Fruit fly (Drosophila melanogaster) Kc167 (cell line): ENCODE measurements around the gene nuf.

Source experiments
- Myc ChIP-seq: fragments of >200 bp; optimal IDR thresholded peaks from 2 replicates; lab custom pipeline; 2017; ENCODE audit warnings: missing external identifiers
- Sin3A ChIP-seq: fragments of >200 bp; optimal IDR thresholded peaks from 2 replicates; lab custom pipeline; 2018; ENCODE audit warnings: missing external identifiers
- h ChIP-seq: fragments of >200 bp; optimal IDR thresholded peaks from 3 replicates; lab custom pipeline; 2018; ENCODE audit warnings: missing external identifiers
- insv ChIP-seq: fragments of >200 bp; optimal IDR thresholded peaks from 3 replicates; lab custom pipeline; 2018; ENCODE audit warnings: missing external identifiers
- psq ChIP-seq: fragments of >200 bp; optimal IDR thresholded peaks from 2 replicates; lab custom pipeline; 2017; ENCODE audit warnings: missing external identifiers
- ttk ChIP-seq: sonication (Bioruptor generic); optimal IDR thresholded peaks from 2 replicates; lab custom pipeline; 2017; ENCODE audit warnings: missing external identifiers

DNA sequence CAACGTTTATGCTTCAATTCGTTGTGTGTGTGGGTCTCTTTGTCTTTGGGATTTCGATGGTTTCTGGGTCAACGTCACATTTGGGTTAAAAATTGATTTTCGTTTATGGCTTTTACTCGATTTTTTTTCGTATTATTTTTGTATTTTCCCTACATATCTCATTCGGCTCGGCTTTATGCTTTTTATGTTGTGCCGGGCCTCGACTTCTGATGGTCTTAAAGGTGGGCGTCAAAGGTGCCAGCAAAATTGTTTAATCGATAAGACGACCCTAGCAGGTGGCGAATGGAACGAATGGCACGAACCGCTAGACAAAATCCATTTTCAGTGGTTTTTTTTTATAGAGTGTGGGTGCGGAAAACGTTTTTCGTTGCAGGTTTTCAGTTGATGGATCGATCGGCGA lies 25.5 kb downstream of the nuf start:
- TF ChIP-seq psq (lab: Kevin White, UChicago) (no peak), ttk (lab: Kevin White, UChicago) (no peak), Myc (lab: Kevin White, UChicago) (no peak), h (lab: Kevin White, UChicago) (no peak), Sin3A (no peak), insv (lab: Kevin White, UChicago) (no peak)
